Worm (Caenorhabditis elegans) whole organism, L2 larva: Measurements from ENCODE around the gene pole-4.
"Not testable (repeated sequence)": the region's sequence is repeated elsewhere in the genome, so short reads cannot be mapped to it uniquely, and the experiment has no call there.

Experiments
- ZK546.5 ChIP-seq: sonication (generic microtip); optimal IDR thresholded peaks from 2 replicates; lab custom pipeline; 2017; ENCODE audit warnings: missing biosample characterization, missing genetic modification characterization
- ama-1 ChIP-seq: fragments of 150-350 bp; optimal IDR thresholded peaks from 2 replicates; lab custom pipeline; 2018; ENCODE audit warnings: inconsistent platforms
- ceh-82 ChIP-seq: fragments of 150-350 bp; optimal IDR thresholded peaks from 2 replicates; lab custom pipeline; 2014; ENCODE audit warnings: missing biosample characterization, missing genetic modification characterization
- elt-3 ChIP-seq: sonication (generic microtip); optimal IDR thresholded peaks from 2 replicates; lab custom pipeline; 2017; ENCODE audit warnings: missing biosample characterization, missing genetic modification characterization
- fos-1 ChIP-seq: fragments of 150-350 bp; optimal IDR thresholded peaks from 2 replicates; lab custom pipeline; 2014; ENCODE audit warnings: missing biosample characterization, missing genetic modification characterization
- lin-13 ChIP-seq: fragments of 150-350 bp; optimal IDR thresholded peaks from 2 replicates; lab custom pipeline; 2014; ENCODE audit warnings: missing biosample characterization, missing genetic modification reagents, missing genetic modification characterization
- nhr-25 ChIP-seq: fragments of 150-350 bp; sonication (generic microtip); optimal IDR thresholded peaks from 3 replicates; lab custom pipeline; 2014; ENCODE audit warnings: missing biosample characterization, missing genetic modification characterization
- unc-55 ChIP-seq: fragments of 150-350 bp; sonication (generic microtip); optimal IDR thresholded peaks from 3 replicates; lab custom pipeline; 2014; ENCODE audit warnings: missing biosample characterization, missing genetic modification reagents, missing genetic modification characterization
- unc-62 ChIP-seq: fragments of 150-350 bp; optimal IDR thresholded peaks from 2 replicates; lab custom pipeline; 2014; ENCODE audit warnings: missing biosample characterization, missing genetic modification reagents, missing genetic modification characterization

ce11 chrII:14988171-14988570 is 19.0 kb upstream of the pole-4 start, which contains the start of gene Y53F4B.43:
- not testable (repeated sequence) for TF ChIP-seq unc-62 (GFP tag; lab: Kevin White, UChicago); lin-13 (GFP tag; lab: Kevin White, UChicago); fos-1; ama-1; nhr-25 (tag; lab: Kevin White, UChicago); ceh-82 (tag; lab: Kevin White, UChicago); unc-55 (GFP tag; lab: Kevin White, UChicago); elt-3 (tag; lab: Kevin White, UChicago); ZK546.5 (tag; lab: Kevin White, UChicago)
